Fruit fly (Drosophila melanogaster) ovary, adult (tissue): ENCODE results near the gene mof.

Experiments used
- CG17801 ChIP-seq: fragments of 200-800 bp; optimal IDR thresholded peaks from 2 replicates; lab custom pipeline; 2019; ENCODE audit warnings: missing biosample characterization, mild to moderate bottlenecking, missing genetic modification characterization, moderate library complexity; ENCODE audit not compliant: partially characterized antibody

The mof gene

DNA sequence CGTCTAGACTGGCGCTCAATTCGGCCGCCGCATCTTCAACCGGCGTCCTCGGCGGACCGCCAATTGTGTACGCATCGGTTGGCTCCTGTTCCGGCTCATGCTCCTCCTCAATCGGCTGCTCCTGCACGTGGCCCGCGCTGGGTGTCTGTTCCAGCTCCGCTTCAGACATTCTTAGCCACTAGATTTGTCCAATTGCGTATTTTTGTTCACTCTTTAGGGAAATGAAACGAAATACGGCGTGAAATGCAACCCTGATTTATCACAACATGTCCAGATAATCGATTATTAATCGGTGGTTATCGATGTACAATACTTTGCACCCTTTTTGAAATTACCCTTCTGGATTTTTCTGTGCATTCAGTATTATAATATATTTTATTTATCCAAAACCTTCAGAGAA is at the start of gene mof:
TSS of gene mof (minus strand) at position 270 of the 400 bp plus-strand sequence.
- TF ChIP-seq CG17801: peak; percentile 55

DNA sequence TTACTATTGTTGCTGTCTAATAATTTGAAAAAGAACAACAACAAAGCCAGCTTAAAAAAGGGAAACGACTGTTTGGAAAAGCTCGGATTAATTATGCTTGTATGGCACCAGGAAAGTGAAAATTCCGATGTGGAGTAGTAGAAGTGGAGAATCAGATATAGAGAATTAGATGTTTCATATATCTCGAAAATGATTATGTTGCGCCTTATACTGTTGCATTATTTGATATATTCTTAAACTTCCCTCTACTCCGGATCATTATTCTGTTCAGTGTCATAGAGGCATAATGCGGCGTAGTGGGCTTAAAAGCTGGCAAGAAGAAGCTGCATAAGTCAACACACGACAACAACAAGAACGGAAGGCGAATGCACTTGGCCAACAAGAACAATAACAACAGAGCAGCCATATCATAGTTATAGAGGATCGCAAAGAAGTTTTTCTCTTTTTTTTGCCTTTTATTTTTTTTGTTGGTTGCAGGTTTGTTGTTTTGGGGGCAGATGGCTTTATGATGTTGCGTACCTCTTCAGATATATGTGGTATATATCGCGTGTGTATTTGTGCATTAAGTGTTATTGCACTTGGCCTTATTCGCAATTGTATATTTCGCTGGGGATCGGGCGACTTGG is 49.3 kb upstream of the mof start:
- TF ChIP-seq CG17801: peak; percentile 73

DNA sequence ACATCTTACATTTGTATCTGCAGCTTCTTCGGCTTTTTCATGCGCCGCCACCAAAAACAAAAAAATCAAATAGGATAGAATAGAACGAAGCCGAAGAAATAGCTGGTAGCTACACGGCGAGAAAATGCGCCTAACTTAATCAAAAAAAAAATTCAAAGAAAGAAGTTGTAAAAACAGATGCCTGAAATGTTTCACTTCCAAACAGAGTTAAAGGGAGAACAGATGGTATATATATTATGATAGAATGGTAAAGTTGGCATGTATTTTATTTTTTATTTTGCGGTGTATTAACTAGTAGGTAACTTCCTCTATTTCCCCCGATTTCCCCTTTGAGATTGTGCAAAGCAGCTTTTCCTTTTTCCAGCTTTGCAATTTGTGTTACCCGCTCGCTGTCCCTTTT is 47.7 kb upstream of the mof start:
- TF ChIP-seq CG17801: no peak

DNA sequence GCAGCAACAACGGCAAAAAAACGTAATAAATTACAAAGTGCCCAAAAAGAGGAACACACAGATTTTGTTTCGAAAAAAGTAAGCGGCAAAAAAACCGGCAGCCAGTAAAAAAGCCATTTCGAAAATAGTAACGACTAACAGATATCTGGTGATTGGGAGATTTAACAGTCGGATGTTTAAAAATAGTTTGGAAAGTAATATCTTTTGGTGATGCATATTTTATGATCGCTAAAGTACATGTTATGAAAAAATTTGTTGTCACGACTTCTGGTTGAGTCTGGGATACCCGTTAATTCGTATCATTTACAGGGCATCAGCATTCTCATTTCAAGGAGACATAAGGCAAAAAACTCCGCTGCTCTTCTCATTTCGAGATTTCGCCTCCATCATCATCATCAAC is 46.5 kb upstream of the mof start:
- TF ChIP-seq CG17801: no peak

DNA sequence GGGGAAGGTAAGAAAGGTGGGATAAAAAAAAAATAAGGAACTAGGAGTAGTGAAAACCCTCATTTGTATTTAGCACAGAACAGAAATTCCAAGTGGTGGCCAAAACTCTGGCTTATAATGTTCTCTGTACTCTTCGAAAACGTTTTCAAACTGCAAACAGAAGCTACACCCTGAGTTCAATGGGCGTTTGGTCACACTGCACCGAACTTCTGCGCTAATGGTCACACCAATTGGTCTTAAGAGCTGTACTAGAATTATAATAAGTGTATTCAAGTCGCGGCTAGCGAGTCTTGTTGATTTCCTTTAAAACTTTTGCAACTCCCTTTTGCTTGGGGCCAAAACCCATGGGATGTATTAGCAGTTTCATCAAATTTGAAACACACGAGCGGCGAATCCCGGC is 45.4 kb upstream of the mof start:
- no peak for TF ChIP-seq CG17801

DNA sequence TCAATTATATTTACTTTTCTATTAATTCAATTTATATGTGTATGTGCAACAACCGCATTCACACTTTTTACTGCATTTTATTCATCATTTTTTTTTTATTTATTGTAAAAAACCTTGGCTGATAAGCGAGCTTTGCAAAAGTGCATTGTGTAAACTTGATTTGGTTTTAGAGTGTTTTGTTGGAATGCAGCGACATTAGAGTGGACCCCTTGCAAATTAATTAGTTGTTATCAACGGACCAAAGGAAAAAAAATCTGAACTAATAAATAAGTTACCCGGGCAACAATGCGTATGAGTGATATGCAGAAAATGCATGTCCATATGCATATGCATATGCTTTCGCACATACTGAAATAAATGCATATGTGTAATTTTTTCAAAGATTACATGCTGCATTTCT is 44.3 kb upstream of the mof start:
- no peak for TF ChIP-seq CG17801

DNA sequence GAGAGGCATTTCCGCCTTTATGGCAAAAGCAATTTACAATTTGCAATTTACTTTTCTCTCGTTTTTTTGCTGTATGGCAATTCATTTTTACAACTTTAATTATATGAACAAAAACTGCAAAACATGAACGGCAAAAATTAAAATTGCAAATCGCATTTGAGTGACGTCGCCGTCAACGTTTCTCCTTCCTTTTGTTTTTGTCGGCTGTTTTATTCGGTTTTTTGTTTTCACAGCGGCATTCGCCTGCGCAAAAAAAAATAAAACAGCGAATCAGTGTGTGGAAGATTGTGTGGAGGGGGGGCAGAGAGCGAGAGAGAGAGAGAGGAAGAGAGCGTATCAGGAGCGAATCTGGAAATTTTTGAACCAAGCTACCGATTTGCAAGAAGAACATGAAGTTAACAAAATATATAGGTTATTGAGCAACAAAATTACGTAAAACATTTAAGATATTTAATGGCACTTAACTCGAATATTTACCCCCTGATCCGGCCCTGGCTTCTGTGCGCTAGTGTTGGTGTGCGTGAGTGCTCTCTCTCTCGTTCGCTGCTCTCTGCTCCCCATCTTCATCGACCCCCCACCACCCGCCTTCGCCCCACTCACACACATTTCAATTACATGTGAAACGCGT is 42.0 kb upstream of the mof start:
- peak; percentile 94 for TF ChIP-seq CG17801

DNA sequence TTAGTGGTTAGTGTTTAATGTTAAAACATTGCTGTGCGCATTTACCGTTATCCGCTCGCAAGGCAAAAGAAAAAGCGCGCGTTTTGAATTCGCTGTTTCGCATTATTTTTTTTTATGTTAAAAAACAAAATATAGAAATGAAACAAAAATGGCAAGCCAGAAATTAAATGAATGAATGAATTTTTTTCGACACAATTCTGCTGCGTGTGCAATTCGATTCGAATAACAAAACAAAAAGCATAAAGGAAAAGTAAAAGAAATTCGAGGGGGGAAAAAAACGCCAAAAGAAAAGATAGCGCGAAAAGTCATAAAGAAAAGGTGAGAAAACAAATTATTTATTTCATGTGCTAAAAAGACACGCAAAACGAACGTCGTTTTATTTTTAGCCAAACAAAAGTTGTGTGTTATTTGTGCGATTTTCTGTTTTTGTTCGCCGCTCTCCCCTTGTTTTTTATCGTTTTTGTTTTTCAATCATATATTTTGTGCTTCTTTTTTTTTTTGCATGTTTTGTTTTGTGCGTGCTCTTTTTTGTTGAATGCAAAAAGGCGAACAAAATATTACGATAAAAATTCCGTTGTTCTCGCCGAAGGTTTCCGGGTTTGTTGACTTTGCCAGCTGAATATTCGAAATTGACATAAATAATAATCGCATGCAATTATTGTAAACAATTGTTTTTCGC is 40.8 kb upstream of the mof start:
- peak; percentile 25 for TF ChIP-seq CG17801

DNA sequence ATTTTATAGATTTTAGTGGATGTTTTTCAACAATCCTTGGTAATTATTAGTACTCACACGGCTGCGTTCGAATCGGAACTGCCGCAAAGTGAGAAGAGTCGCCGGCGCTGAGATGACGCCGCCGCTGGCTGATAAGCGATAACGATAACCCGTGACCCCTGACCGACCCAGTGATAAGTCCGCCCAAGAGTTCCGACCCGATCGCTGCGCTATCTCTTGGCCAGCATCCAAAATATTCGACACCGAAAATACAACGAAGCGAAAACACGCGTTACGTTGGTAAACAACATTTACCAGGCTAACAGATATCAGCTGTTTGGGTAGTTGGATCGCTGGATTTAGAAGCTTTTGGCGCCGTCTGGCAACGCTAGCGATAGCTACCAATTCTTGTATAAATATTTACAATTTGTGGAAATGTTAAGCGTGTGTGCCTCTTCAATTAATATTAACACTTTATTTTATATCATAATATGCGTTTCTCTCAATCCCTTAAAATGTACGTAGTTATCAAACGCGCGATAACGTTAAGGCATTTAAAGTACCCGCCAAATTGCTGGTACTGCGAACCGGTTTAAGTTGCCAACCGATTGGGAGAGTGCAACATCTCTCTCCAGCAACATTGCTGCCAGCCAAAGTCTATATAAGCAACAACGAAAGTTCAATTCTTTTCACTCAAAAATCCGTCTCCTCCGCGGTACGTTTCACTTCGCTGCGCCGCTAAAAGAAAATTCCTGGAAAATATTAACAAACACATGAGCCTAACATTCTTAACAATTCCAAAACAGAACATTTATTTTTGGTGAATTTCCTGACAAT is 40.0 kb upstream of the mof start, which contains the start of the genes Shmt and CG3726:
TSS of gene Shmt (minus strand) at position 304 of the 816 bp plus-strand sequence.
TSS of gene CG3726 (plus strand) at position 604 of the 816 bp plus-strand sequence.
- no peak for TF ChIP-seq CG17801

DNA sequence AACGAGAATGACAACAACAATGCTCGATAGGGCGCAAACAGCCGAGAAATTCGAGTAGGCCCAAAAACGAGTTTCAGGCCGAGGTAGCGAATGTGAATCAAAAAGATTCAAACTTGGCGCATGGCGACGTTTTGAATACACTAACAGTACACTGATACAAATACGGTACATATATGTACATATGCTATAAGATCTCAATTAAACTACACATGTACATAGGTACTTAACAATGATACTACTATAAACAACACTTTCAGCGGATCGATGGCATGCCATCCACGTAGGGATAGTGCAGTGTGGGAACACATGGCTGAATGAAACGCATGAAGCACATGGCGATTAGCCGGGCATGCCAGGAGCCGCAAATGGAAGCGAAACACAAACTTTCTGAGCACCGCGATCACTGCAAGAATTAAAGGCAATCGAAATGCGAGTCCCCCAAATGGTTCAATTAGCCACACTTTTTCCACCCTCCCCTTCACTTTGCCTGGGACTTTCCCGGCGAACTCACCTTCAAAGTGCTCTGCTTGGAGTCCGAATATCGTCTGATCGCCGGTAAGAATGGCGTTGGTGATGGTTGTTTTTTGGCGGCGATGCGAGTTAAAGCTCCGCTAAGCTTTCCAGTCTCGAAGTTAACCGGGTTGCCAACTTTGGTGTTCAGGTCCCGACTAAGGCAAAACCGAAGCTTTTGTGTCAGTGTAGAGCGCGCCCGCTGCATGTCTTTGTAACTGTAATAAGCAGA is 39.3 kb upstream of the mof start:
- peak; percentile 79 for TF ChIP-seq CG17801

DNA sequence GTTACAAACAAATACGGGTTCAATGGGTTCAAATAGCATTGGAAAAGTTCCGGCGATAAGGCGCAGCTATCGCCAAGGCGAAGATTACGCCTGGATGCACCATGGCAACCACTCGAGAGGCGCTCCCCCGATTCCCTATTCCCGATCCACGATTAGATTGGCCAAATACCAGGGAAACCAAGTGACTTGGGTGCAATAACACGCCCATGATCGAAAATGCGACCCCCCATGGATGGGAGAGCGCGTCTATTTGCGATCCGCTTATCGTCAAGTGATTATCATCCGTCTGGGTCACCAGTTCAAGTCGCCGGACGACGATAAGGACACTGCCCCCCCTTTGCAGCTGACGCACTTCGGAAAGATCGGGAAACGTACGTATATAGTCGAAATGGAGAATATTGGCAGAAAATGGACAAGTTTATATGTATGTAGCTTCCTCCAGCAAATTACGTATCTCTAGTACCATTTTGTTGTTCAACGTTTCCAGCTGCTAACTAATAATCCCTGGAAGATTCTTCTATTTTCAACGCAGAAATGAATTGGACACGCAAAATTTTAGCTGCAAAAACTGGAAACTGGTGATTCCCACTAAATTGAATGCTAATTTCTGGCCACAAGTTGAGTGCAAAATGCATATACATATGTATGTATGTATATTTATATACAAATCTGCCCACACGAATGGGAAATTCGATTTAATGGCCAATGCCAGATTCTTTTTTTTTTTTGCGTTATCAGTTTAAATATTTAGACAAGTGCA is 38.5 kb upstream of the mof start:
- TF ChIP-seq CG17801: no peak

DNA sequence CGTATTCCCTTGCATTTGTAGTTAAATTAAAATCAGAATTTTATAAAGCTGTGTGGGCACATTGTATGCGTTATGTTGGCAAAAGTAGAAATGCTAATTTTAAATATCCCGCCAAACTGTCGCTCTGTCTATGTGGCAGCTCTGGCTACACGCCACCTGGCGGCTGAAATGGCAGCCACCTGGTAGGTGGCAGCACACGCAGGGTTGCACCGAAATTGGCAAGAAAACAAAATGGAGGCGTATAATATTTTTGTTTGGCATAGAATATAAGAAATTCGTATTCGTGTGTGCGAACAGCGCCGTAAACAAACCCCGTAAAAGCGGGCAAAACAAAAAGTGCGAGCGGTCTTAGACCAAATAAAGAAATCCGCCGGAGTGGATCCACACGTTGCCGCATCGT is 31.3 kb upstream of the mof start, which contains the start of gene CG12236:
TSS of gene CG12236 (plus strand) at position 220 of the 400 bp plus-strand sequence.
- TF ChIP-seq CG17801: peak; percentile 37

DNA sequence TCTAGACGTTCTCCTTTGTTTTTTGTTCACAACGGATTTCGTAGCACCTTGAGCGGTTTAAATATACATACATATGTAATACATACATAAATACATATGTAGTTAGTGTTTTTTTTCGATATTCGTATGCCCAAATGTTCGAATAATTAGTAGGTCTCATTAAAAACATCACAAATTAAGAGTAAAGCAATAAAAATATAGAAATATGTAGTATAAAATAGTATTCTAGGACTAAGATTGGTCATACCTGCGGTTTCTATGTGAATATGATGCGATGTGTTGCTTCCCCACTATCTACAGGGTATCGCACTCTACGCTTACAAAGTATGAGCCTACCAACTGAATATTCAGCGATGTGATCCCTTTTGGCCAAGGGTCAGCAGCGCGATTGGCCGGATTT is 28.8 kb upstream of the mof start, which contains the start of gene CG4020:
TSS of gene CG4020 (plus strand) at position 301 of the 400 bp plus-strand sequence.
- TF ChIP-seq CG17801: no peak

DNA sequence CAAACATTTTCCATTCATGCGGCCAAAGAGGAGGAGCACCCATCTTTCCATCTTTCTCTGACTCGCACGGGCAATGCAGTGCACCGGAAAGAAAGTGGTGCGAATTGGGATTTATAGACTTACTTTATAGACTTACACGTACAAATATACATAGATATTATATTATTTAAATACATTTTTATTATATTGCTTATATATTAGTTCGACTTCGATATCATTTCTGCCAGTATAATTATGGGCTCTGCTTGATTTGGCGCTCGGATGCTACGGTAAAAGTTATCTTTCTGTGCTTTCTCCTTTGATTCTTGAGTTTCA is 28.4 kb upstream of the mof start:
- no peak for TF ChIP-seq CG17801

DNA sequence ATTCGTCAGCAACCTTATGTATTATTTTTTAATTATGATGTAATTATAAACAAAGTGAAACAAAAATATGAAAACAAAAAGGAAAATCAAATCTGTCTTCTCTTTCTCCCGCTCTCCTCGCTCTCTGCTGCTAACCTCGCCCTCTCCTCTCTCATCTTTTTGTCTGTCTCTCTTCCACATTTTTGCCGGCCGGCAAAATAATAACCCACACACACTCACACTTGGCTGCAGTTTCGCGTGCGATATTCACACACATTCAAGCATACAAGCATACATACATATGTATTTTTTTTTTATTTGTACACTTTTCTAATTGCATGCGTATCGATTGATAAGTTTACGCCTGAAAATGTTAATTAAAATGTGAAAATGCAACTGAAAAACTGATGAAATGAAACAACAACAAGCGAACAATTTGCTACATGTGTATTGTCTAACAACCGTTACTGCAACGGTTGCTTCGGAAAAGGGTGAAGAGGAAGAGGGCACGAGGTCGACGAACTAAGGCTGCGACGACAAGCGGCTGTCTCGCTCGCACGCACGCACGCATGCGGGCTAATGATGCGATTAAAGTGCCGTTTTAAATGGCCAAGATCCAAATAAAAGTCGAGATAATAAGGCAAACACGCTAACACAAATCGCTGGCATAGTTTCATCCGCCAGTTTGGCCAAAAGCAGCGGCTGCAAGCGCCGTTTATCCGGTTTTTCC is 27.9 kb upstream of the mof start:
- TF ChIP-seq CG17801: no peak
